Worm (Caenorhabditis elegans): ENCODE data around the gene R08C7.5.

Gene R08C7.5

ce11 chrIV:4405126-4405525, 24.9 kb upstream of the R08C7.5 start, which contains the start of gene Y24D9A.7 (continued):
- TF ChIP-seq ets-5 (GFP tag; IDR thresholded peaks at IDR 0.05), result no peak
- no peak for TF ChIP-seq nhr-85 (tag)
- no peak for TF ChIP-seq xbp-1 (tag; optimal IDR thresholded peaks at IDR 0.05)
- no peak for TF ChIP-seq grh-1 (GFP tag; IDR thresholded peaks at IDR 0.05)
- no peak for TF ChIP-seq nhr-11 (tag; optimal IDR thresholded peaks at IDR 0.05)
- peak; percentile 46 for TF ChIP-seq unc-130 (tag; optimal IDR thresholded peaks at IDR 0.05)
- no peak for TF ChIP-seq nhr-77 (tag; optimal IDR thresholded peaks at IDR 0.05)
- no peak for TF ChIP-seq elt-3 (tag; optimal IDR thresholded peaks at IDR 0.05)
- TF ChIP-seq ces-1 (GFP tag; optimal IDR thresholded peaks at IDR 0.05), result no peak
- no peak for TF ChIP-seq nhr-12 (tag; optimal IDR thresholded peaks at IDR 0.05)
- no peak for TF ChIP-seq zip-4 (GFP tag; optimal IDR thresholded peaks at IDR 0.05)
- no peak for TF ChIP-seq pax-3 (tag; optimal IDR thresholded peaks at IDR 0.05)
- no peak for TF ChIP-seq C16A3.4 (tag; optimal IDR thresholded peaks at IDR 0.05)
- TF ChIP-seq Y116A8C.19 (tag; optimal IDR thresholded peaks at IDR 0.05; ENCODE audit: borderline replicate concordance), result no peak
- TF ChIP-seq pqm-1 (tag; optimal IDR thresholded peaks at IDR 0.05), result no peak
- no peak for TF ChIP-seq hlh-4 (tag; optimal IDR thresholded peaks at IDR 0.05)
- no peak for TF ChIP-seq ceh-88 (GFP tag; IDR thresholded peaks at IDR 0.05)
- TF ChIP-seq efl-1 (optimal IDR thresholded peaks at IDR 0.05), result no peak
- peak in 1 of 2 experiments; percentile 92 for TF ChIP-seq efl-1 (GFP tag; optimal IDR thresholded peaks at IDR 0.05 in 1 of 2)
- TF ChIP-seq mef-2 (tag; optimal IDR thresholded peaks at IDR 0.05), result no peak
- TF ChIP-seq aly-2 (tag; optimal IDR thresholded peaks at IDR 0.05), result no peak
- TF ChIP-seq alr-1 (tag; optimal IDR thresholded peaks at IDR 0.05; ENCODE audit: borderline replicate concordance), result no peak
- no peak for TF ChIP-seq lin-39 (tag; optimal IDR thresholded peaks at IDR 0.05)
- no peak for TF ChIP-seq tlp-1 (tag; optimal IDR thresholded peaks at IDR 0.05)
- TF ChIP-seq skn-1 (tag; optimal IDR thresholded peaks at IDR 0.05), result no peak
- no peak for TF ChIP-seq nhr-47 (tag; optimal IDR thresholded peaks at IDR 0.05)
- no peak for TF ChIP-seq sup-37 (GFP tag; optimal IDR thresholded peaks at IDR 0.05)
- TF ChIP-seq irx-1 (tag; optimal IDR thresholded peaks at IDR 0.05), result no peak
- no peak for TF ChIP-seq jun-1 (tag; optimal IDR thresholded peaks at IDR 0.05)
- TF ChIP-seq rnt-1 (tag; optimal IDR thresholded peaks at IDR 0.05), result peak; percentile 8
- no peak for TF ChIP-seq nhr-237 (tag; optimal IDR thresholded peaks at IDR 0.05)
- TF ChIP-seq C04F5.9 (tag; optimal IDR thresholded peaks at IDR 0.05), result no peak

ce11 chrIV:4406054-4406539, 23.9 kb upstream of the R08C7.5 start:
- TF ChIP-seq jun-1 (tag; optimal IDR thresholded peaks at IDR 0.05), result no peak
- TF ChIP-seq elt-3 (tag; optimal IDR thresholded peaks at IDR 0.05), result peak in 1 of 6 experiments; percentile 49
- no peak for TF ChIP-seq tlp-1 (tag; optimal IDR thresholded peaks at IDR 0.05)
- peak; percentile 60 for TF ChIP-seq rnt-1 (tag; optimal IDR thresholded peaks at IDR 0.05)
- peak; percentile 47 for TF ChIP-seq fkh-10 (GFP tag; optimal IDR thresholded peaks at IDR 0.05)
- TF ChIP-seq xbp-1 (tag; optimal IDR thresholded peaks at IDR 0.05), result peak; percentile 78
- TF ChIP-seq hpl-2 (GFP tag; optimal IDR thresholded peaks at IDR 0.05), result no peak
- no peak for TF ChIP-seq aha-1 (tag; optimal IDR thresholded peaks at IDR 0.05)
- no peak for TF ChIP-seq nhr-11 (tag; optimal IDR thresholded peaks at IDR 0.05)
- peak; percentile 46 for TF ChIP-seq skn-1 (tag; optimal IDR thresholded peaks at IDR 0.05)
- TF ChIP-seq aly-2 (tag; optimal IDR thresholded peaks at IDR 0.05), result peak; percentile 37
- TF ChIP-seq hlh-17 (GFP tag; optimal IDR thresholded peaks at IDR 0.05; ENCODE audit: borderline replicate concordance), result no peak
- no peak for TF ChIP-seq ceh-90 (tag; optimal IDR thresholded peaks at IDR 0.05)
- no peak for TF ChIP-seq nhr-237 (tag; optimal IDR thresholded peaks at IDR 0.05)
- TF ChIP-seq nhr-76 (tag; optimal IDR thresholded peaks at IDR 0.05), result no peak
- TF ChIP-seq tbx-2 (tag; optimal IDR thresholded peaks at IDR 0.05), result peak; percentile 72
- TF ChIP-seq pax-3 (tag; optimal IDR thresholded peaks at IDR 0.05), result no peak
- peak; percentile 26 for TF ChIP-seq snpc-4 (tag; optimal IDR thresholded peaks at IDR 0.05)
- TF ChIP-seq lin-14 (GFP tag; optimal IDR thresholded peaks at IDR 0.05), result peak; percentile 92
- peak; percentile 73 for TF ChIP-seq lin-15B (tag; optimal IDR thresholded peaks at IDR 0.05)
- peak; percentile 87 for TF ChIP-seq nhr-71 (tag; optimal IDR thresholded peaks at IDR 0.05)
- TF ChIP-seq sptf-1 (tag; optimal IDR thresholded peaks at IDR 0.05), result no peak
- TF ChIP-seq lin-13 (GFP tag; optimal IDR thresholded peaks at IDR 0.05), result peak; percentile 77
- peak in 1 of 2 experiments; percentile 58 for TF ChIP-seq egl-27 (tag; optimal IDR thresholded peaks at IDR 0.05)
- no peak for TF ChIP-seq unc-30 (tag; optimal IDR thresholded peaks at IDR 0.05)
- peak; percentile 38 for TF ChIP-seq blmp-1 (tag; optimal IDR thresholded peaks at IDR 0.05)
- peak; percentile 66 for TF ChIP-seq pqm-1 (tag; optimal IDR thresholded peaks at IDR 0.05)
- peak; percentile 64 for TF ChIP-seq isw-1 (GFP tag; IDR thresholded peaks at IDR 0.05)
- peak; percentile 75 for TF ChIP-seq nhr-20 (tag; optimal IDR thresholded peaks at IDR 0.05)
- peak; percentile 51 for TF ChIP-seq mep-1 (tag; optimal IDR thresholded peaks at IDR 0.05)
- no peak for TF ChIP-seq ceh-88 (GFP tag; IDR thresholded peaks at IDR 0.05)
- TF ChIP-seq fkh-8 (tag; optimal IDR thresholded peaks at IDR 0.05), result peak; percentile 83
- TF ChIP-seq nhr-77 (tag; optimal IDR thresholded peaks at IDR 0.05), result peak; percentile 52

Data from whole organism, L1 larva.